Worm (Caenorhabditis elegans) whole organism, L1 larva: ENCODE measurements around the gene C06E2.5.

Experiments used
- C04F5.9 ChIP-seq: sonication (generic microtip); optimal IDR thresholded peaks from 2 replicates; lab custom pipeline; 2016; ENCODE audit warnings: missing genetic modification characterization, missing compliant biosample characterization
- C16A3.4 ChIP-seq: fragments of 150-350 bp; optimal IDR thresholded peaks from 2 replicates; lab custom pipeline; 2014; ENCODE audit warnings: missing biosample characterization, missing genetic modification characterization
- C34B4.2 ChIP-seq: sonication (generic microtip); optimal IDR thresholded peaks from 2 replicates; lab custom pipeline; 2017; ENCODE audit warnings: mild to moderate bottlenecking, missing genetic modification characterization, missing compliant biosample characterization
- aha-1 ChIP-seq: fragments of 150-350 bp; optimal IDR thresholded peaks from 2 replicates; lab custom pipeline; 2014; ENCODE audit warnings: missing biosample characterization, missing genetic modification characterization
- blmp-1 ChIP-seq: fragments of 150-350 bp; optimal IDR thresholded peaks from 2 replicates; lab custom pipeline; 2014; ENCODE audit warnings: missing biosample characterization, missing genetic modification characterization
- dsc-1 ChIP-seq: sonication (generic microtip); optimal IDR thresholded peaks from 2 replicates; lab custom pipeline; 2016; ENCODE audit warnings: mild to moderate bottlenecking, missing genetic modification characterization, missing compliant biosample characterization
- efl-1 ChIP-seq, 4 experiments: fragments of 150-350 bp; optimal IDR thresholded peaks in 3 of 4; peaks in 1 of 4; 1 replicate in 1 of 4; 2 replicates in 3 of 4; lab custom pipeline; 2014; ENCODE audit warnings: missing biosample characterization in 2 of 4, missing genetic modification characterization in 2 of 4, missing genetic modification reagents in 2 of 4
- efl-3 ChIP-seq: fragments of 200-800 bp; sonication (Bioruptor generic); optimal IDR thresholded peaks from 2 replicates; lab custom pipeline; 2018; ENCODE audit warnings: mild to moderate bottlenecking, missing genetic modification characterization, missing compliant biosample characterization
- egl-13 ChIP-seq: sonication (generic microtip); optimal IDR thresholded peaks from 2 replicates; lab custom pipeline; 2016; ENCODE audit warnings: missing genotype, missing genetic modification reagents, missing genetic modification characterization, missing compliant biosample characterization
- egl-27 ChIP-seq, 2 experiments: fragments of 150-350 bp in 1 of 2; sonication (generic microtip); optimal IDR thresholded peaks; 3 replicates each; lab custom pipeline; 2017 to 2018; ENCODE audit warnings: missing biosample characterization in 2 of 2, missing genetic modification characterization in 2 of 2, missing genetic modification reagents in 2 of 2
- elt-3 ChIP-seq, 6 experiments: fragments of 150-350 bp in 1 of 6; sonication (generic microtip); optimal IDR thresholded peaks; 2 replicates each; lab custom pipeline; 2017 to 2018; ENCODE audit warnings: missing biosample characterization in 6 of 6, missing genetic modification characterization in 6 of 6, inconsistent platforms in 1 of 6
- fkh-4 ChIP-seq: sonication (generic microtip); optimal IDR thresholded peaks from 2 replicates; lab custom pipeline; 2016; ENCODE audit warnings: missing compliant biosample characterization, missing genetic modification characterization, borderline replicate concordance
- fkh-8 ChIP-seq: sonication (generic microtip); optimal IDR thresholded peaks from 2 replicates; lab custom pipeline; 2016; ENCODE audit warnings: mild to moderate bottlenecking, missing genetic modification characterization, missing compliant biosample characterization
- fos-1 ChIP-seq: fragments of 150-350 bp; optimal IDR thresholded peaks from 2 replicates; lab custom pipeline; 2014; ENCODE audit warnings: missing biosample characterization, missing genetic modification characterization
- grh-1 ChIP-seq: fragments of 200-800 bp; sonication (Bioruptor generic); IDR thresholded peaks from 2 replicates; pipeline ENCODE4 v1.3.6; 2022; ENCODE audit warnings: missing genetic modification reagents, missing genetic modification characterization, missing compliant biosample characterization
- hlh-17 ChIP-seq: fragments of 200-800 bp; sonication (Bioruptor generic); optimal IDR thresholded peaks from 2 replicates; lab custom pipeline; 2018; ENCODE audit warnings: missing genetic modification characterization, mild to moderate bottlenecking, missing compliant biosample characterization, moderate library complexity, borderline replicate concordance
- hpl-2 ChIP-seq: fragments of 150-350 bp; optimal IDR thresholded peaks from 2 replicates; lab custom pipeline; 2014; ENCODE audit warnings: missing biosample characterization, missing genetic modification reagents, missing genetic modification characterization
- irx-1 ChIP-seq: sonication (generic microtip); optimal IDR thresholded peaks from 2 replicates; lab custom pipeline; 2016; ENCODE audit warnings: missing genetic modification characterization, missing compliant biosample characterization
- jun-1 ChIP-seq: fragments of 150-350 bp; optimal IDR thresholded peaks from 2 replicates; lab custom pipeline; 2014; ENCODE audit warnings: missing biosample characterization, missing genetic modification reagents, missing genetic modification characterization
- lin-13 ChIP-seq: fragments of 150-350 bp; optimal IDR thresholded peaks from 2 replicates; lab custom pipeline; 2014; ENCODE audit warnings: missing biosample characterization, missing genetic modification reagents, missing genetic modification characterization
- lin-14 ChIP-seq: fragments of 200-800 bp; sonication (Bioruptor generic); optimal IDR thresholded peaks from 2 replicates; lab custom pipeline; 2018; ENCODE audit warnings: mild to moderate bottlenecking, missing genetic modification characterization, moderate library complexity, missing compliant biosample characterization
- lsy-2 ChIP-seq, 2 experiments: fragments of 150-350 bp; optimal IDR thresholded peaks; 2 replicates each; lab custom pipeline; 2014; ENCODE audit warnings: missing biosample characterization in 2 of 2, missing genetic modification characterization in 2 of 2
- mab-9 ChIP-seq: fragments of 200-800 bp; sonication (Bioruptor generic); IDR thresholded peaks from 2 replicates; pipeline ENCODE4 v1.3.6; 2022; ENCODE audit warnings: missing genetic modification reagents, missing genetic modification characterization, missing compliant biosample characterization
- mef-2 ChIP-seq: fragments of 150-350 bp; optimal IDR thresholded peaks from 2 replicates; lab custom pipeline; 2014; ENCODE audit warnings: missing biosample characterization, missing genetic modification characterization
- nhr-11 ChIP-seq: fragments of 150-350 bp; optimal IDR thresholded peaks from 2 replicates; lab custom pipeline; 2014; ENCODE audit warnings: missing biosample characterization, missing genetic modification characterization
- nhr-12 ChIP-seq: sonication (generic microtip); optimal IDR thresholded peaks from 2 replicates; lab custom pipeline; 2017; ENCODE audit warnings: missing biosample characterization, missing genetic modification characterization
- nhr-19 ChIP-seq: fragments of 200-800 bp; sonication (Bioruptor generic); conservative IDR thresholded peaks from 2 replicates; pipeline ENCODE4 v1.3.6; 2022; ENCODE audit warnings: missing genetic modification characterization, missing compliant biosample characterization
- nhr-20 ChIP-seq: sonication (generic microtip); optimal IDR thresholded peaks from 2 replicates; lab custom pipeline; 2016; ENCODE audit warnings: mild to moderate bottlenecking, missing genetic modification characterization, missing compliant biosample characterization
- nhr-237 ChIP-seq: fragments of 150-350 bp; optimal IDR thresholded peaks from 2 replicates; lab custom pipeline; 2014; ENCODE audit warnings: missing biosample characterization, missing genetic modification characterization
- nhr-47 ChIP-seq: sonication (generic microtip); optimal IDR thresholded peaks from 2 replicates; lab custom pipeline; 2016; ENCODE audit warnings: mild to moderate bottlenecking, missing genetic modification characterization, moderate library complexity, missing compliant biosample characterization
- nhr-76 ChIP-seq: sonication (generic microtip); optimal IDR thresholded peaks from 2 replicates; lab custom pipeline; 2017; ENCODE audit warnings: missing biosample characterization, missing genetic modification characterization
- nhr-85 ChIP-seq: sonication (generic microtip); peaks from one replicate; lab custom pipeline; 2016; ENCODE audit warnings: missing genetic modification characterization, inconsistent platforms, missing compliant biosample characterization
- nhr-90 ChIP-seq: sonication (generic microtip); optimal IDR thresholded peaks from 2 replicates; lab custom pipeline; 2016; ENCODE audit warnings: mild to moderate bottlenecking, missing genetic modification characterization, missing compliant biosample characterization; ENCODE audit not compliant: poor library complexity
- rnt-1 ChIP-seq: sonication (generic microtip); optimal IDR thresholded peaks from 2 replicates; lab custom pipeline; 2016; ENCODE audit warnings: mild to moderate bottlenecking, missing genetic modification characterization, moderate library complexity, missing compliant biosample characterization
- skn-1 ChIP-seq: fragments of 150-350 bp; optimal IDR thresholded peaks from 2 replicates; lab custom pipeline; 2014; ENCODE audit warnings: missing biosample characterization, missing genetic modification characterization
- snpc-4 ChIP-seq: fragments of 150-350 bp; optimal IDR thresholded peaks from 2 replicates; lab custom pipeline; 2014; ENCODE audit warnings: missing biosample characterization, missing genetic modification characterization
- snu-23 ChIP-seq: sonication (generic microtip); optimal IDR thresholded peaks from 2 replicates; lab custom pipeline; 2016; ENCODE audit warnings: missing genetic modification characterization, missing compliant biosample characterization
- sox-4 ChIP-seq: sonication (generic microtip); optimal IDR thresholded peaks from 2 replicates; lab custom pipeline; 2016; ENCODE audit warnings: missing genetic modification characterization, missing compliant biosample characterization
- unc-130 ChIP-seq: fragments of 150-350 bp; optimal IDR thresholded peaks from 2 replicates; lab custom pipeline; 2017; ENCODE audit warnings: missing biosample characterization, missing genetic modification characterization, inconsistent platforms
- zip-4 ChIP-seq: fragments of 200-800 bp; sonication (Bioruptor generic); optimal IDR thresholded peaks from 2 replicates; lab custom pipeline; 2018; ENCODE audit warnings: mild to moderate bottlenecking, missing genetic modification characterization, moderate library complexity, missing compliant biosample characterization
- ztf-4 ChIP-seq: fragments of 150-350 bp; optimal IDR thresholded peaks from 2 replicates; lab custom pipeline; 2014; ENCODE audit warnings: missing biosample characterization, missing genetic modification characterization

Gene C06E2.5

ce11 chrX:8810908-8811307, 46.8 kb downstream of the C06E2.5 start, which contains the start of gene R04E5.9 (continued):
- peak; percentile 88 for TF ChIP-seq jun-1 (tag; lab: Kevin White, UChicago)
- TF ChIP-seq mef-2 (tag; lab: Kevin White, UChicago): peak; percentile 57
- peak; percentile 91 for TF ChIP-seq nhr-47
- TF ChIP-seq nhr-85 (tag; lab: Kevin White, UChicago): peak; percentile 82
- peak; percentile 59 for TF ChIP-seq ztf-4 (tag; lab: Kevin White, UChicago)
- peak in 1 of 2 experiments; percentile 57 for TF ChIP-seq egl-27 (tag; optimal IDR thresholded peaks at IDR 0.05; lab: Kevin White, UChicago)
- peak; percentile 76 for TF ChIP-seq dsc-1 (tag; lab: Kevin White, UChicago)
- no peak for TF ChIP-seq hlh-17 (GFP tag; lab: Kevin White, UChicago)
- TF ChIP-seq aha-1: no peak
- peak in 2 of 6 experiments; percentile 19 to 20 for TF ChIP-seq elt-3 (tag; optimal IDR thresholded peaks at IDR 0.05; lab: Kevin White, UChicago)
- TF ChIP-seq mab-9: peak; percentile 69
- TF ChIP-seq skn-1 (tag; lab: Kevin White, UChicago): peak; percentile 76
- TF ChIP-seq lin-14 (GFP tag; lab: Kevin White, UChicago): peak; percentile 99
- peak; percentile 69 for TF ChIP-seq sox-4 (tag; lab: Kevin White, UChicago)
- TF ChIP-seq lin-13 (GFP tag; lab: Kevin White, UChicago): peak; percentile 63
- peak; percentile 32 for TF ChIP-seq zip-4 (GFP tag; lab: Kevin White, UChicago)
- TF ChIP-seq efl-3: no peak
- peak; percentile 66 for TF ChIP-seq nhr-237 (tag; lab: Kevin White, UChicago)
- peak; percentile 86 for TF ChIP-seq nhr-20 (tag; lab: Kevin White, UChicago)
- TF ChIP-seq rnt-1: peak; percentile 71
- TF ChIP-seq nhr-11 (tag; lab: Kevin White, UChicago): peak; percentile 53
- TF ChIP-seq snu-23 (GFP tag; lab: Kevin White, UChicago): peak; percentile 89
- peak; percentile 65 to 85 for TF ChIP-seq lsy-2 (tag; optimal IDR thresholded peaks at IDR 0.05; lab: Kevin White, UChicago)
- TF ChIP-seq nhr-19: peak; percentile 68
- TF ChIP-seq snpc-4 (tag; lab: Kevin White, UChicago): peak; percentile 62
- TF ChIP-seq nhr-76: peak; percentile 7
- no peak for TF ChIP-seq fkh-4 (tag; lab: Kevin White, UChicago)
- no peak for TF ChIP-seq C04F5.9 (tag; lab: Kevin White, UChicago)
- 0 out of 2 replicates have a peak, but pooled peaks have one; percentile 34 for TF ChIP-seq grh-1 (GFP tag; lab: Robert Waterston, UW)
- TF ChIP-seq C16A3.4: peak; percentile 75

- TF ChIP-seq skn-1 (tag; lab: Kevin White, UChicago) (no peak), nhr-12 (tag; lab: Kevin White, UChicago) (no peak), dsc-1 (tag; lab: Kevin White, UChicago) (no peak), lin-14 (GFP tag; lab: Kevin White, UChicago) (no peak), irx-1 (tag; lab: Kevin White, UChicago) (no peak), nhr-237 (tag; lab: Kevin White, UChicago) (no peak), fos-1 (no peak), unc-130 (tag; lab: Kevin White, UChicago) (no peak), C34B4.2 (tag; lab: Kevin White, UChicago) (no peak), blmp-1 (tag; lab: Kevin White, UChicago) (no peak), efl-1 (optimal IDR thresholded peaks at IDR 0.05; lab: Kevin White, UChicago) (no peak), efl-1 (GFP tag; optimal IDR thresholded peaks at IDR 0.05 in 1 of 2; lab: Kevin White, UChicago) (no peak), hpl-2 (GFP tag; lab: Kevin White, UChicago) (no peak), nhr-90 (tag; lab: Kevin White, UChicago) (no peak), fkh-8 (tag; lab: Kevin White, UChicago) (no peak), egl-13 (tag; lab: Kevin White, UChicago) (no peak)
Measured at ce11 chrX:8808740-8809139, 49.0 kb downstream of the C06E2.5 start.
